Worm (Caenorhabditis elegans) whole organism, L1 larva: ENCODE results near the gene C27D8.3.

Experiments
- alr-1 ChIP-seq: fragments of 200-800 bp; sonication (Bioruptor generic); optimal IDR thresholded peaks from 2 replicates; lab custom pipeline; 2018; ENCODE audit warnings: borderline replicate concordance, mild to moderate bottlenecking, missing genetic modification characterization, missing compliant biosample characterization
- blmp-1 ChIP-seq: fragments of 150-350 bp; optimal IDR thresholded peaks from 2 replicates; lab custom pipeline; 2014; ENCODE audit warnings: missing biosample characterization, missing genetic modification characterization
- ceh-8 ChIP-seq: fragments of 200-800 bp; sonication (Bioruptor generic); optimal IDR thresholded peaks from 2 replicates; lab custom pipeline; 2018; ENCODE audit warnings: mild to moderate bottlenecking, missing genetic modification characterization, moderate library complexity, missing compliant biosample characterization
- ceh-88 ChIP-seq: fragments of 200-800 bp; sonication (Bioruptor generic); IDR thresholded peaks from 2 replicates; pipeline ENCODE4 v1.3.6; 2022; ENCODE audit warnings: missing genetic modification characterization, missing compliant biosample characterization
- ces-1 ChIP-seq: fragments of 150-350 bp; optimal IDR thresholded peaks from 2 replicates; lab custom pipeline; 2014; ENCODE audit warnings: missing biosample characterization, missing genetic modification reagents, missing genetic modification characterization
- dsc-1 ChIP-seq: sonication (generic microtip); optimal IDR thresholded peaks from 2 replicates; lab custom pipeline; 2016; ENCODE audit warnings: mild to moderate bottlenecking, missing genetic modification characterization, missing compliant biosample characterization
- efl-1 ChIP-seq, 4 experiments: fragments of 150-350 bp; optimal IDR thresholded peaks in 3 of 4; peaks in 1 of 4; 1 replicate in 1 of 4; 2 replicates in 3 of 4; lab custom pipeline; 2014; ENCODE audit warnings: missing biosample characterization in 2 of 4, missing genetic modification characterization in 2 of 4, missing genetic modification reagents in 2 of 4
- efl-3 ChIP-seq: fragments of 200-800 bp; sonication (Bioruptor generic); optimal IDR thresholded peaks from 2 replicates; lab custom pipeline; 2018; ENCODE audit warnings: mild to moderate bottlenecking, missing genetic modification characterization, missing compliant biosample characterization
- egl-13 ChIP-seq: sonication (generic microtip); optimal IDR thresholded peaks from 2 replicates; lab custom pipeline; 2016; ENCODE audit warnings: missing genotype, missing genetic modification reagents, missing genetic modification characterization, missing compliant biosample characterization
- elt-2 ChIP-seq: sonication (generic microtip); optimal IDR thresholded peaks from 2 replicates; lab custom pipeline; 2016; ENCODE audit warnings: missing genetic modification characterization, mild to moderate bottlenecking, inconsistent platforms, missing compliant biosample characterization, missing genetic modification reagents
- ets-5 ChIP-seq: fragments of 200-800 bp; sonication (Bioruptor generic); IDR thresholded peaks from 2 replicates; pipeline ENCODE4 v1.3.6; 2022; ENCODE audit warnings: missing genetic modification characterization, missing compliant biosample characterization
- fkh-10 ChIP-seq: sonication (generic microtip); optimal IDR thresholded peaks from 2 replicates; lab custom pipeline; 2017; ENCODE audit warnings: missing biosample characterization, missing genetic modification reagents, missing genetic modification characterization
- fkh-4 ChIP-seq: sonication (generic microtip); optimal IDR thresholded peaks from 2 replicates; lab custom pipeline; 2016; ENCODE audit warnings: missing compliant biosample characterization, missing genetic modification characterization, borderline replicate concordance
- fos-1 ChIP-seq: fragments of 150-350 bp; optimal IDR thresholded peaks from 2 replicates; lab custom pipeline; 2014; ENCODE audit warnings: missing biosample characterization, missing genetic modification characterization
- hlh-17 ChIP-seq: fragments of 200-800 bp; sonication (Bioruptor generic); optimal IDR thresholded peaks from 2 replicates; lab custom pipeline; 2018; ENCODE audit warnings: missing genetic modification characterization, mild to moderate bottlenecking, missing compliant biosample characterization, moderate library complexity, borderline replicate concordance
- hlh-4 ChIP-seq: sonication (generic microtip); optimal IDR thresholded peaks from 2 replicates; lab custom pipeline; 2016; ENCODE audit warnings: mild to moderate bottlenecking, missing genetic modification characterization, missing compliant biosample characterization
- hpl-2 ChIP-seq: fragments of 150-350 bp; optimal IDR thresholded peaks from 2 replicates; lab custom pipeline; 2014; ENCODE audit warnings: missing biosample characterization, missing genetic modification reagents, missing genetic modification characterization
- irx-1 ChIP-seq: sonication (generic microtip); optimal IDR thresholded peaks from 2 replicates; lab custom pipeline; 2016; ENCODE audit warnings: missing genetic modification characterization, missing compliant biosample characterization
- lin-14 ChIP-seq: fragments of 200-800 bp; sonication (Bioruptor generic); optimal IDR thresholded peaks from 2 replicates; lab custom pipeline; 2018; ENCODE audit warnings: mild to moderate bottlenecking, missing genetic modification characterization, moderate library complexity, missing compliant biosample characterization
- lin-15B ChIP-seq: fragments of 150-350 bp; sonication (generic microtip); optimal IDR thresholded peaks from 3 replicates; lab custom pipeline; 2014; ENCODE audit warnings: missing biosample characterization, missing genetic modification characterization
- lin-35 ChIP-seq, 2 experiments: fragments of 150-350 bp; optimal IDR thresholded peaks; 2 replicates each; lab custom pipeline; 2014; ENCODE audit warnings: missing biosample characterization in 2 of 2, missing genetic modification characterization in 2 of 2, missing genetic modification reagents in 2 of 2
- lir-3 ChIP-seq: sonication (generic microtip); optimal IDR thresholded peaks from 2 replicates; lab custom pipeline; 2016; ENCODE audit warnings: mild to moderate bottlenecking, missing genetic modification characterization, moderate library complexity, missing compliant biosample characterization; ENCODE audit not compliant: poor library complexity
- mep-1 ChIP-seq: fragments of 150-350 bp; optimal IDR thresholded peaks from 2 replicates; lab custom pipeline; 2014; ENCODE audit warnings: missing biosample characterization, missing genetic modification characterization
- nhr-12 ChIP-seq: sonication (generic microtip); optimal IDR thresholded peaks from 2 replicates; lab custom pipeline; 2017; ENCODE audit warnings: missing biosample characterization, missing genetic modification characterization
- nhr-47 ChIP-seq: sonication (generic microtip); optimal IDR thresholded peaks from 2 replicates; lab custom pipeline; 2016; ENCODE audit warnings: mild to moderate bottlenecking, missing genetic modification characterization, moderate library complexity, missing compliant biosample characterization
- nhr-71 ChIP-seq: sonication (generic microtip); optimal IDR thresholded peaks from 2 replicates; lab custom pipeline; 2016; ENCODE audit warnings: mild to moderate bottlenecking, missing genetic modification characterization, moderate library complexity, missing compliant biosample characterization
- nhr-76 ChIP-seq: sonication (generic microtip); optimal IDR thresholded peaks from 2 replicates; lab custom pipeline; 2017; ENCODE audit warnings: missing biosample characterization, missing genetic modification characterization
- nhr-77 ChIP-seq: fragments of 150-350 bp; optimal IDR thresholded peaks from 2 replicates; lab custom pipeline; 2014; ENCODE audit warnings: missing biosample characterization, missing genetic modification characterization
- nhr-84 ChIP-seq: sonication (generic microtip); optimal IDR thresholded peaks from 2 replicates; lab custom pipeline; 2017; ENCODE audit warnings: missing biosample characterization, missing genetic modification characterization
- nhr-90 ChIP-seq: sonication (generic microtip); optimal IDR thresholded peaks from 2 replicates; lab custom pipeline; 2016; ENCODE audit warnings: mild to moderate bottlenecking, missing genetic modification characterization, missing compliant biosample characterization; ENCODE audit not compliant: poor library complexity
- pag-3 ChIP-seq: sonication (generic microtip); optimal IDR thresholded peaks from 2 replicates; lab custom pipeline; 2017; ENCODE audit warnings: missing genetic modification characterization, mild to moderate bottlenecking, missing compliant biosample characterization, antibody characterized with exemption, borderline replicate concordance; ENCODE audit not compliant: insufficient read depth
- snpc-4 ChIP-seq: fragments of 150-350 bp; optimal IDR thresholded peaks from 2 replicates; lab custom pipeline; 2014; ENCODE audit warnings: missing biosample characterization, missing genetic modification characterization
- snu-23 ChIP-seq: sonication (generic microtip); optimal IDR thresholded peaks from 2 replicates; lab custom pipeline; 2016; ENCODE audit warnings: missing genetic modification characterization, missing compliant biosample characterization
- swsn-7 ChIP-seq: sonication (generic microtip); optimal IDR thresholded peaks from 2 replicates; lab custom pipeline; 2016; ENCODE audit warnings: missing genetic modification characterization, missing compliant biosample characterization
- unc-130 ChIP-seq: fragments of 150-350 bp; optimal IDR thresholded peaks from 2 replicates; lab custom pipeline; 2017; ENCODE audit warnings: missing biosample characterization, missing genetic modification characterization, inconsistent platforms
- unc-62 ChIP-seq: fragments of 150-350 bp; optimal IDR thresholded peaks from 2 replicates; lab custom pipeline; 2014; ENCODE audit warnings: missing biosample characterization, missing genetic modification reagents, missing genetic modification characterization
- unc-86 ChIP-seq: sonication (generic microtip); optimal IDR thresholded peaks from 2 replicates; lab custom pipeline; 2016; ENCODE audit warnings: missing genetic modification characterization, missing compliant biosample characterization
- xbp-1 ChIP-seq: sonication (generic microtip); optimal IDR thresholded peaks from 2 replicates; lab custom pipeline; 2016; ENCODE audit warnings: missing genetic modification characterization, missing compliant biosample characterization
- zag-1 ChIP-seq: fragments of 150-350 bp; optimal IDR thresholded peaks from 2 replicates; lab custom pipeline; 2014; ENCODE audit warnings: missing biosample characterization, missing genetic modification characterization
- zip-4 ChIP-seq: fragments of 200-800 bp; sonication (Bioruptor generic); optimal IDR thresholded peaks from 2 replicates; lab custom pipeline; 2018; ENCODE audit warnings: mild to moderate bottlenecking, missing genetic modification characterization, moderate library complexity, missing compliant biosample characterization
- ztf-11 ChIP-seq, 2 experiments: sonication (generic microtip); optimal IDR thresholded peaks; 2 replicates each; lab custom pipeline; 2016 to 2017; ENCODE audit warnings: missing genetic modification characterization in 2 of 2, missing biosample characterization in 1 of 2, missing compliant biosample characterization in 1 of 2
- ztf-4 ChIP-seq: fragments of 150-350 bp; optimal IDR thresholded peaks from 2 replicates; lab custom pipeline; 2014; ENCODE audit warnings: missing biosample characterization, missing genetic modification characterization

The C27D8.3 gene

DNA sequence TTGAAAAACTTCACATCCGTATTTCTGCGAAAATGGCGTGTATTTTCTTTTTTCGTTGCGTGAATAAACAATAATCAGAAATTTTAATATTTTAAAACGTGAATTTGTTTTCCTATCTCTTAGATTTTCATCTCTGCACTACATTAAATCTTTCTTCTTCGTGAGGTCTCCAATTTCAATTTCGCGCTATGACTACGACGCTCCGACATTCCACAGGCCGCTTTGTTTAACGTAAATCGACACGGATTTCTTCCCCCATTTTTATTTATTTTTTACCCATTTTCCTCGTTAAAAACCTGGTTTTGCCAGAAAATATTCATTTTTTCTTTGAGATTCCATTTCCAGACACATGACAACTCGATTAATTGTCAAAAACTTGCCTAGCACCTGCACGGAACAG lies 13.1 kb upstream of the C27D8.3 start, which contains the start of the genes T23F6.3 and rbd-1 (continued):
- TF ChIP-seq nhr-12 (tag; lab: Kevin White, UChicago), result no peak
- peak; percentile 95 for TF ChIP-seq unc-130
- TF ChIP-seq lin-14, result peak; percentile 86
- TF ChIP-seq zag-1 (tag; lab: Kevin White, UChicago), result peak; percentile 50
- TF ChIP-seq hpl-2 (GFP tag; lab: Kevin White, UChicago), result peak; percentile 84
- peak; percentile 68 for TF ChIP-seq zip-4 (GFP tag; lab: Kevin White, UChicago)
- TF ChIP-seq blmp-1 (tag; lab: Kevin White, UChicago), result peak; percentile 86
- peak; percentile 88 for TF ChIP-seq lir-3 (tag; lab: Kevin White, UChicago)
- TF ChIP-seq alr-1 (tag; lab: Kevin White, UChicago), result no peak
- no peak for TF ChIP-seq pag-3 (tag; lab: Kevin White, UChicago)
- peak; percentile 85 for TF ChIP-seq ceh-88 (GFP tag; lab: Robert Waterston, UW)
- peak; percentile 96 for TF ChIP-seq nhr-90 (tag; lab: Kevin White, UChicago)
- TF ChIP-seq egl-13 (tag; lab: Kevin White, UChicago), result peak; percentile 84
- peak; percentile 81 for TF ChIP-seq fkh-4
- peak; percentile 92 for TF ChIP-seq swsn-7 (tag; lab: Kevin White, UChicago)
- peak; percentile 52 for TF ChIP-seq fkh-10 (GFP tag; lab: Kevin White, UChicago)
- TF ChIP-seq hlh-17 (GFP tag; lab: Kevin White, UChicago), result no peak
- TF ChIP-seq ztf-11 (tag; optimal IDR thresholded peaks at IDR 0.05; lab: Kevin White, UChicago), result peak in 1 of 2 experiments; percentile 92
- TF ChIP-seq ceh-8, result peak; percentile 90
- TF ChIP-seq unc-86 (tag; lab: Kevin White, UChicago), result peak; percentile 89
- peak; percentile 82 for TF ChIP-seq nhr-77 (tag; lab: Kevin White, UChicago)
- TF ChIP-seq irx-1 (tag; lab: Kevin White, UChicago), result peak; percentile 84
- no peak for TF ChIP-seq ets-5 (GFP tag; lab: Robert Waterston, UW)
- TF ChIP-seq nhr-76 (tag; lab: Kevin White, UChicago), result no peak
- no peak for TF ChIP-seq efl-3 (GFP tag; lab: Kevin White, UChicago)
- TF ChIP-seq nhr-71, result peak; percentile 96
- TF ChIP-seq efl-1 (optimal IDR thresholded peaks at IDR 0.05; lab: Kevin White, UChicago), result peak; percentile 100
- peak; percentile 100 for TF ChIP-seq efl-1 (GFP tag; optimal IDR thresholded peaks at IDR 0.05 in 1 of 2; lab: Kevin White, UChicago)
- peak; percentile 96 for TF ChIP-seq nhr-47 (tag; lab: Kevin White, UChicago)
- peak; percentile 81 for TF ChIP-seq mep-1 (tag; lab: Kevin White, UChicago)
- TF ChIP-seq xbp-1 (tag; lab: Kevin White, UChicago), result peak; percentile 89
- TF ChIP-seq fos-1 (tag; lab: Kevin White, UChicago), result peak; percentile 83
- peak; percentile 74 for TF ChIP-seq elt-2 (tag; lab: Kevin White, UChicago)
- TF ChIP-seq lin-35 (GFP tag; optimal IDR thresholded peaks at IDR 0.05; lab: Kevin White, UChicago), result peak; percentile 99 to 100
- TF ChIP-seq ztf-4 (tag; lab: Kevin White, UChicago), result peak; percentile 75
- TF ChIP-seq snu-23 (GFP tag; lab: Kevin White, UChicago), result peak; percentile 96
- no peak for TF ChIP-seq nhr-84 (tag; lab: Kevin White, UChicago)
- TF ChIP-seq lin-15B (tag; lab: Kevin White, UChicago), result peak; percentile 79
- TF ChIP-seq unc-62 (GFP tag; lab: Kevin White, UChicago), result no peak

DNA sequence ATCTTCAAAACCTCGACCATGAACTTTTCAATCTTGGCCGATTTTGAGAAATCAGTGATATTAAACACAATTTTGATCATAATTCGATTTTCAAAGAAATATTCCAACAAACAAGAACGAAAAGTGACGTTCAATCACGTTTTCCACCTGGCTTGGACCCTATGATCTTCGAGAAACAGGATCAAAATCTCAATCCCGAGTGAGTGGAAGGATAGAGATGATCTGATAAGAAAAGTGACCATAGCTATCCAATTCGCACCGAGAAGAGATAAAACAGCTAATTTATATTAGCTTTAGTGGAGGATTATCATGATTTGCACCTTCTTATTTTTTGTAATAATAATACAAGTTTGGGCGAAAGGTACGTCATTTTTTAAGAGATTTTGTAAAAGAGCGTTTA lies 9.6 kb upstream of the C27D8.3 start, which contains the start of gene T23F6.2:
Gene T23F6.2, plus strand, starts transcription at position 251 of the 400 bp plus-strand sequence.
- TF ChIP-seq dsc-1 (tag; lab: Kevin White, UChicago), result peak; percentile 15
- peak; percentile 68 for TF ChIP-seq blmp-1 (tag; lab: Kevin White, UChicago)
- no peak for TF ChIP-seq ces-1 (GFP tag; lab: Kevin White, UChicago)
- no peak for TF ChIP-seq hlh-4 (tag; lab: Kevin White, UChicago)
- no peak for TF ChIP-seq snpc-4
